Fruit fly (Drosophila melanogaster) whole organism, embryonic: ENCODE measurements around the gene CG1738.

ENCODE experiments used
- BEAF-32 ChIP-seq: fragments of 200-800 bp; sonication (Bioruptor generic); optimal IDR thresholded peaks from 3 replicates; lab custom pipeline; 2017; ENCODE audit warnings: missing biosample characterization, missing genetic modification characterization, mild to moderate bottlenecking, moderate library complexity, missing genetic modification reagents
- CG10321 ChIP-seq: fragments of 200-800 bp; sonication (Bioruptor generic); IDR thresholded peaks from 2 replicates; pipeline ENCODE4 v1.3.6; 2022; ENCODE audit warnings: missing biosample characterization, missing genetic modification characterization
- CG11247 ChIP-seq: fragments of 200-800 bp; sonication (Bioruptor generic); IDR thresholded peaks from 2 replicates; pipeline ENCODE4 v1.3.6; 2022; ENCODE audit warnings: missing biosample characterization, missing genetic modification characterization
- CG12104 ChIP-seq: fragments of 200-800 bp; sonication (Bioruptor generic); optimal IDR thresholded peaks from 3 replicates; lab custom pipeline; 2016; ENCODE audit warnings: missing biosample characterization, missing genetic modification characterization
- CG12155 ChIP-seq: fragments of 200-800 bp; sonication (Bioruptor generic); optimal IDR thresholded peaks from 3 replicates; lab custom pipeline; 2016; ENCODE audit warnings: missing biosample characterization, missing genetic modification characterization
- CG12659 ChIP-seq: fragments of 200-800 bp; sonication (Bioruptor generic); optimal IDR thresholded peaks from 3 replicates; lab custom pipeline; 2017; ENCODE audit warnings: mild to moderate bottlenecking, missing biosample characterization, missing genetic modification reagents, missing genetic modification characterization
- CG12769 ChIP-seq: fragments of 200-800 bp; sonication (Bioruptor generic); optimal IDR thresholded peaks from 2 replicates; lab custom pipeline; 2019; ENCODE audit warnings: missing biosample characterization, mild to moderate bottlenecking, missing genetic modification characterization, moderate library complexity
- CG13296 ChIP-seq: fragments of 200-800 bp; sonication (Bioruptor generic); optimal IDR thresholded peaks from 3 replicates; lab custom pipeline; 2018; ENCODE audit warnings: missing biosample characterization, mild to moderate bottlenecking, missing genetic modification characterization
- CG14441 ChIP-seq: fragments of 200-800 bp; sonication (Bioruptor generic); IDR thresholded peaks from 2 replicates; pipeline ENCODE4 v1.3.6; 2022; ENCODE audit warnings: missing biosample characterization, missing genetic modification characterization
- CG14667 ChIP-seq: fragments of 200-800 bp; sonication (Bioruptor generic); IDR thresholded peaks from 2 replicates; pipeline ENCODE4 v1.3.6; 2022; ENCODE audit warnings: missing biosample characterization, missing genetic modification characterization
- CG14965 ChIP-seq: fragments of 200-800 bp; sonication (Bioruptor generic); optimal IDR thresholded peaks from 2 replicates; lab custom pipeline; 2016; ENCODE audit warnings: missing biosample characterization, missing genetic modification characterization, borderline replicate concordance
- CG15479 ChIP-seq: fragments of 200-800 bp; sonication (Bioruptor generic); optimal IDR thresholded peaks from 3 replicates; lab custom pipeline; 2019; ENCODE audit warnings: missing biosample characterization, mild to moderate bottlenecking, missing genetic modification characterization, moderate library complexity
- CG1602 ChIP-seq: fragments of 200-800 bp; sonication (Bioruptor generic); optimal IDR thresholded peaks from 3 replicates; lab custom pipeline; 2016; ENCODE audit warnings: missing biosample characterization, missing genetic modification characterization
- CG17802 ChIP-seq: fragments of 200-800 bp; sonication (Bioruptor generic); optimal IDR thresholded peaks from 2 replicates; lab custom pipeline; 2018; ENCODE audit warnings: missing biosample characterization, mild to moderate bottlenecking, missing genetic modification characterization, moderate library complexity
- CG30020 ChIP-seq: fragments of 200-800 bp; optimal IDR thresholded peaks from 2 replicates; lab custom pipeline; 2019; ENCODE audit warnings: missing biosample characterization, mild to moderate bottlenecking, missing genetic modification characterization, moderate library complexity
- CG4282 ChIP-seq: fragments of 200-800 bp; sonication (Bioruptor generic); optimal IDR thresholded peaks from 2 replicates; lab custom pipeline; 2016; ENCODE audit warnings: missing biosample characterization, missing genetic modification characterization
- CG7556 ChIP-seq: fragments of 200-800 bp; sonication (Bioruptor generic); optimal IDR thresholded peaks from 2 replicates; lab custom pipeline; 2017; ENCODE audit warnings: missing biosample characterization, mild to moderate bottlenecking, missing genetic modification characterization
- Deaf1 ChIP-seq: fragments of 200-800 bp; optimal IDR thresholded peaks from 3 replicates; lab custom pipeline; 2019; ENCODE audit warnings: missing biosample characterization, mild to moderate bottlenecking, missing genetic modification characterization, moderate library complexity
- Doc2 ChIP-seq: fragments of 200-800 bp; sonication (Bioruptor generic); IDR thresholded peaks from 2 replicates; pipeline ENCODE4 v1.3.6; 2022; ENCODE audit warnings: missing biosample characterization, missing genetic modification characterization
- Fer1 ChIP-seq: fragments of 200-800 bp; sonication (Bioruptor generic); optimal IDR thresholded peaks from 2 replicates; lab custom pipeline; 2017; ENCODE audit warnings: missing biosample characterization, mild to moderate bottlenecking, missing genetic modification characterization
- Fer2 ChIP-seq: fragments of 200-800 bp; sonication (Bioruptor generic); optimal IDR thresholded peaks from 2 replicates; lab custom pipeline; 2018; ENCODE audit warnings: missing biosample characterization, mild to moderate bottlenecking, missing genetic modification characterization, moderate library complexity
- Hr3 ChIP-seq: fragments of 200-800 bp; sonication (Bioruptor generic); optimal IDR thresholded peaks from 3 replicates; lab custom pipeline; 2016; ENCODE audit warnings: missing biosample characterization, missing genetic modification characterization
- Lim3 ChIP-seq: fragments of 200-800 bp; sonication (Bioruptor generic); IDR thresholded peaks from 2 replicates; pipeline ENCODE4 v1.3.6; 2022; ENCODE audit warnings: missing biosample characterization, missing genetic modification characterization
- Mad ChIP-seq: fragments of 200-800 bp; sonication (Bioruptor generic); optimal IDR thresholded peaks from 2 replicates; lab custom pipeline; 2016; ENCODE audit warnings: missing biosample characterization, missing genetic modification characterization
- Nf-YC ChIP-seq: fragments of 200-800 bp; optimal IDR thresholded peaks from 3 replicates; lab custom pipeline; 2019; ENCODE audit warnings: missing biosample characterization, mild to moderate bottlenecking, missing genetic modification characterization, moderate library complexity
- Ptx1 ChIP-seq: fragments of 200-800 bp; sonication (Bioruptor generic); IDR thresholded peaks from 2 replicates; pipeline ENCODE4 v1.3.6; 2022; ENCODE audit warnings: missing biosample characterization, missing genetic modification characterization
- Sin3A ChIP-seq: fragments of >200 bp; optimal IDR thresholded peaks from 2 replicates; lab custom pipeline; 2018
- Sry-β ChIP-seq: fragments of 200-800 bp; sonication (Bioruptor generic); optimal IDR thresholded peaks from 2 replicates; lab custom pipeline; 2018; ENCODE audit warnings: missing biosample characterization, mild to moderate bottlenecking, missing genetic modification characterization, moderate library complexity
- Taf1 ChIP-seq: fragments of 200-800 bp; sonication (Bioruptor generic); IDR thresholded peaks from 2 replicates; pipeline ENCODE4 v1.3.6; 2022; ENCODE audit warnings: missing biosample characterization, missing genetic modification characterization
- al ChIP-seq: fragments of 200-800 bp; sonication (Bioruptor generic); IDR thresholded peaks from 2 replicates; pipeline ENCODE4 v1.3.6; 2022; ENCODE audit warnings: missing biosample characterization, missing genetic modification characterization
- dimm ChIP-seq: fragments of 200-800 bp; sonication (Bioruptor generic); IDR thresholded peaks from 2 replicates; pipeline ENCODE4 v1.3.6; 2022; ENCODE audit warnings: missing biosample characterization, missing genetic modification characterization
- disco-r ChIP-seq: fragments of 200-800 bp; sonication (Bioruptor generic); optimal IDR thresholded peaks from 2 replicates; lab custom pipeline; 2016; ENCODE audit warnings: missing biosample characterization, missing genetic modification characterization
- en ChIP-seq: fragments of 200-800 bp; sonication (Bioruptor generic); optimal IDR thresholded peaks from 2 replicates; lab custom pipeline; 2016; ENCODE audit warnings: missing biosample characterization, missing genetic modification characterization
- eve ChIP-seq, 2 experiments: fragments of >200 bp; optimal IDR thresholded peaks; 2 replicates each; lab custom pipeline; 2017; ENCODE audit warnings: missing biosample characterization in 2 of 2, missing genetic modification characterization in 2 of 2
- fd64A ChIP-seq: fragments of 200-800 bp; sonication (Bioruptor generic); optimal IDR thresholded peaks from 3 replicates; lab custom pipeline; 2018; ENCODE audit warnings: missing biosample characterization, mild to moderate bottlenecking, missing genetic modification characterization
- grn ChIP-seq: fragments of 200-800 bp; sonication (Bioruptor generic); optimal IDR thresholded peaks from 3 replicates; lab custom pipeline; 2017; ENCODE audit warnings: missing biosample characterization, missing genetic modification characterization
- gro ChIP-seq: fragments of 200-800 bp; sonication (Bioruptor generic); optimal IDR thresholded peaks from 2 replicates; lab custom pipeline; 2016; ENCODE audit warnings: missing biosample characterization, missing genetic modification characterization
- mld ChIP-seq: fragments of 200-800 bp; sonication (Bioruptor generic); IDR thresholded peaks from 3 replicates; pipeline ENCODE4 v1.3.6; 2022; ENCODE audit warnings: missing biosample characterization, missing genetic modification characterization; ENCODE audit not compliant: partially characterized antibody
- nerfin-1 ChIP-seq: fragments of 200-800 bp; sonication (Bioruptor generic); optimal IDR thresholded peaks from 3 replicates; lab custom pipeline; 2019; ENCODE audit warnings: missing biosample characterization, mild to moderate bottlenecking, missing genetic modification characterization, moderate library complexity
- nerfin-2 ChIP-seq: fragments of 200-800 bp; sonication (Bioruptor generic); IDR thresholded peaks from 2 replicates; pipeline ENCODE4 v1.3.6; 2022; ENCODE audit warnings: missing biosample characterization, missing genetic modification characterization; ENCODE audit not compliant: partially characterized antibody
- p53 ChIP-seq: fragments of 200-800 bp; sonication (Bioruptor generic); optimal IDR thresholded peaks from 2 replicates; lab custom pipeline; 2016; ENCODE audit warnings: missing biosample characterization, missing genetic modification characterization
- peb ChIP-seq: fragments of 200-800 bp; sonication (Bioruptor generic); IDR thresholded peaks from 2 replicates; pipeline ENCODE4 v1.3.6; 2022; ENCODE audit warnings: missing biosample characterization, missing genetic modification characterization
- psq ChIP-seq: fragments of 200-800 bp; sonication (Bioruptor generic); optimal IDR thresholded peaks from 2 replicates; lab custom pipeline; 2017; ENCODE audit warnings: missing biosample characterization, missing genetic modification characterization
- repo ChIP-seq: fragments of 200-800 bp; sonication (Bioruptor generic); optimal IDR thresholded peaks from 2 replicates; lab custom pipeline; 2016; ENCODE audit warnings: missing biosample characterization, missing genetic modification characterization
- schlank ChIP-seq: fragments of 200-800 bp; sonication (Bioruptor generic); optimal IDR thresholded peaks from 2 replicates; lab custom pipeline; 2018; ENCODE audit warnings: missing biosample characterization, mild to moderate bottlenecking, missing genetic modification characterization
- sd ChIP-seq: fragments of 200-800 bp; sonication (Bioruptor generic); optimal IDR thresholded peaks from 3 replicates; lab custom pipeline; 2018; ENCODE audit warnings: missing biosample characterization, mild to moderate bottlenecking, missing genetic modification characterization, moderate library complexity
- sens ChIP-seq: fragments of 200-800 bp; sonication (Bioruptor generic); peaks from one replicate; lab custom pipeline; 2016; ENCODE audit warnings: missing biosample characterization, missing genetic modification characterization
- sna ChIP-seq: fragments of 200-800 bp; sonication (Bioruptor generic); IDR thresholded peaks from 2 replicates; pipeline ENCODE4 v1.3.6; 2022; ENCODE audit warnings: missing biosample characterization, missing genetic modification characterization; ENCODE audit not compliant: partially characterized antibody
- twi ChIP-seq: fragments of 200-800 bp; optimal IDR thresholded peaks from 2 replicates; lab custom pipeline; 2019; ENCODE audit warnings: missing biosample characterization, mild to moderate bottlenecking, missing genetic modification characterization, moderate library complexity
- unpg ChIP-seq: fragments of 200-800 bp; sonication (Bioruptor generic); optimal IDR thresholded peaks from 3 replicates; lab custom pipeline; 2018; ENCODE audit warnings: missing biosample characterization, mild to moderate bottlenecking, missing genetic modification characterization, moderate library complexity
- usp ChIP-seq: fragments of >200 bp; optimal IDR thresholded peaks from 2 replicates; lab custom pipeline; 2017; ENCODE audit warnings: missing biosample characterization, missing genetic modification characterization
- vvl ChIP-seq: fragments of 200-800 bp; sonication (Bioruptor generic); IDR thresholded peaks from 2 replicates; pipeline ENCODE4 v1.3.6; 2022; ENCODE audit warnings: missing biosample characterization, missing genetic modification characterization

The CG1738 gene

DNA sequence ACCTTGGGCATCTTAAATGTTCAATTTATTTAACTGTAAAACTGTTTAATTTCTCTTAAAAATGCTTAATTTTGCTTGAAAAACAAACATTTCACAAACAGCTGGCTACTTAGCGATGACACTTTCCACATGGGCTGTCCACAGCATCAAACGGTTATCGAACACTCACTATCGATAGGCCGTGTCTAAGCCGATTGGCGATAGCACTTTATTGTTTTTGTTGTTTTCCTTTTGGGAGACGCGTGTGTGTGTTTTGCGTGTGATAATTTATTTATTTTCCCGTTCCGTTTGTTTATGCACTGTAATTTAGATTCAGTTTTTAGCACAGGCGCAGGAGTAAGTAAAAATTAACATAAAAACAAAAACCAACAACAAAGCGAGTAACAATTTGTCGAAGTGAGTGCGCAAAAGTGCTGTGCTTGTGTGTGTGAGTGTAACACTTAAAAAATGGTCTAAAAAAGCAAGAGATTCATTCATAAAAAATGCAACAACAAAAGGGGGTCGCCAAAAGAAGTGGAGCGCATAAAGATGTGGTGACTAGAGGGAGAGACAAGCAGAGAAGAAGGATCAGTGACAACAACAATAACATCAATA is 23.6 kb upstream of the CG1738 start, which contains the start of gene Gapvd1 (continued):
- TF ChIP-seq Mad (GFP tag; lab: Kevin White, UChicago) (no peak), CG30020 (tag; lab: Kevin White, UChicago) (peak; percentile 20), CG12104 (no peak), Taf1 (GFP tag; lab: Robert Waterston, UW) (no peak), Doc2 (GFP tag; lab: Robert Waterston, UW) (no peak), Deaf1 (tag; lab: Kevin White, UChicago) (peak; percentile 17), CG11247 (GFP tag; lab: Robert Waterston, UW) (no peak), grn (GFP tag; lab: Kevin White, UChicago) (no peak), CG12155 (GFP tag; lab: Kevin White, UChicago) (no peak), mld (GFP tag; lab: Robert Waterston, UW) (peak; percentile 87), CG17802 (no peak), Nf-YC (peak; percentile 11), CG7556 (GFP tag; lab: Kevin White, UChicago) (no peak), unpg (GFP tag; lab: Kevin White, UChicago) (no peak), nerfin-1 (no peak), p53 (GFP tag; lab: Kevin White, UChicago) (no peak), twi (tag; lab: Kevin White, UChicago) (no peak), gro (GFP tag; lab: Kevin White, UChicago) (peak; percentile 43), repo (no peak), sna (GFP tag; lab: Robert Waterston, UW) (peak; percentile 56; the same call in 1 of the 2 replicates), sd (no peak), peb (GFP tag; lab: Robert Waterston, UW) (no peak), CG14441 (GFP tag; lab: Robert Waterston, UW) (no peak), usp (GFP tag; lab: Kevin White, UChicago) (no peak), schlank (tag; lab: Kevin White, UChicago) (no peak), fd64A (GFP tag; lab: Kevin White, UChicago) (no peak), CG14965 (GFP tag; lab: Kevin White, UChicago) (no peak), psq (GFP tag; lab: Kevin White, UChicago) (no peak), Hr3 (GFP tag; lab: Kevin White, UChicago) (no peak), CG10321 (GFP tag; lab: Robert Waterston, UW) (no peak), CG12659 (GFP tag; lab: Kevin White, UChicago) (peak; percentile 35), al (GFP tag; lab: Robert Waterston, UW) (no peak), Sin3A (lab: Kevin White, UChicago) (peak; percentile 37), CG4282 (GFP tag; lab: Kevin White, UChicago) (no peak), CG1602 (no peak), CG13296 (GFP tag; lab: Kevin White, UChicago) (no peak), BEAF-32 (GFP tag; lab: Kevin White, UChicago) (peak; percentile 84), en (GFP tag; lab: Kevin White, UChicago) (no peak), CG14667 (no peak), Sry-β (no peak), eve (GFP tag; optimal IDR thresholded peaks at IDR 0.05; lab: Kevin White, UChicago) (no peak), Lim3 (GFP tag; lab: Robert Waterston, UW) (no peak), CG12769 (tag; lab: Kevin White, UChicago) (peak; percentile 34), sens (GFP tag; lab: Kevin White, UChicago) (peak; percentile 83), CG15479 (GFP tag; lab: Kevin White, UChicago) (peak; percentile 49), vvl (peak; percentile 33; the same call in 1 of the 2 replicates), nerfin-2 (GFP tag; lab: Robert Waterston, UW) (peak; percentile 80), Fer1 (GFP tag; lab: Kevin White, UChicago) (no peak), dimm (GFP tag; lab: Robert Waterston, UW) (no peak), Fer2 (no peak), disco-r (GFP tag; lab: Kevin White, UChicago) (no peak), Ptx1 (GFP tag; lab: Robert Waterston, UW) (no peak)
